Fruit fly (Drosophila melanogaster) S2 (cell line): ENCODE measurements around the gene CG9961.

Experiments
- CG8478 ChIP-seq: fragments of >200 bp; optimal IDR thresholded peaks from 2 replicates; lab custom pipeline; 2018
- CTCF ChIP-seq, 2 experiments: fragments of >200 bp; optimal IDR thresholded peaks; 2 replicates each; lab custom pipeline; 2018

CG9961 gene

dm6 chr2L:2744852-2745251, at the start of gene CG9961, which contains the start of gene Cwc25:
Gene CG9961, minus strand, starts transcription at chr2L:2744934.
Gene Cwc25, plus strand, starts transcription at chr2L:2745098.
- TF ChIP-seq CTCF (optimal IDR thresholded peaks at IDR 0.05; lab: Kevin White, UChicago), result no peak
- no peak for TF ChIP-seq CG8478 (lab: Kevin White, UChicago)

dm6 chr2L:2782790-2783189, 38.1 kb upstream of the CG9961 start:
- TF ChIP-seq CTCF (optimal IDR thresholded peaks at IDR 0.05; lab: Kevin White, UChicago) (no peak), CG8478 (lab: Kevin White, UChicago) (no peak)

dm6 chr2L:2771676-2772075, 26.9 kb upstream of the CG9961 start, which contains the start of gene CG15399:
Gene CG15399, minus strand, starts transcription at chr2L:2771776.
- TF ChIP-seq CG8478 (lab: Kevin White, UChicago) (no peak), CTCF (optimal IDR thresholded peaks at IDR 0.05; lab: Kevin White, UChicago) (no peak)

- TF ChIP-seq CG8478 (lab: Kevin White, UChicago) (no peak), CTCF (optimal IDR thresholded peaks at IDR 0.05; lab: Kevin White, UChicago) (peak in 1 of 2 experiments; percentile 21)
Observed at dm6 chr2L:2769476-2770185, 24.9 kb upstream of the CG9961 start, which contains the start of the genes colt and HINT1. Gene colt, minus strand, starts transcription at chr2L:2770069. Gene HINT1, plus strand, starts transcription at chr2L:2770135.

dm6 chr2L:2767627-2768026, 22.9 kb upstream of the CG9961 start, which contains the start of the genes Taf10b and Taf10:
Gene Taf10b, minus strand, starts transcription at chr2L:2767845.
Gene Taf10, plus strand, starts transcription at chr2L:2767890.
- TF ChIP-seq CG8478 (lab: Kevin White, UChicago) (no peak), CTCF (optimal IDR thresholded peaks at IDR 0.05; lab: Kevin White, UChicago) (no peak)

DNA sequence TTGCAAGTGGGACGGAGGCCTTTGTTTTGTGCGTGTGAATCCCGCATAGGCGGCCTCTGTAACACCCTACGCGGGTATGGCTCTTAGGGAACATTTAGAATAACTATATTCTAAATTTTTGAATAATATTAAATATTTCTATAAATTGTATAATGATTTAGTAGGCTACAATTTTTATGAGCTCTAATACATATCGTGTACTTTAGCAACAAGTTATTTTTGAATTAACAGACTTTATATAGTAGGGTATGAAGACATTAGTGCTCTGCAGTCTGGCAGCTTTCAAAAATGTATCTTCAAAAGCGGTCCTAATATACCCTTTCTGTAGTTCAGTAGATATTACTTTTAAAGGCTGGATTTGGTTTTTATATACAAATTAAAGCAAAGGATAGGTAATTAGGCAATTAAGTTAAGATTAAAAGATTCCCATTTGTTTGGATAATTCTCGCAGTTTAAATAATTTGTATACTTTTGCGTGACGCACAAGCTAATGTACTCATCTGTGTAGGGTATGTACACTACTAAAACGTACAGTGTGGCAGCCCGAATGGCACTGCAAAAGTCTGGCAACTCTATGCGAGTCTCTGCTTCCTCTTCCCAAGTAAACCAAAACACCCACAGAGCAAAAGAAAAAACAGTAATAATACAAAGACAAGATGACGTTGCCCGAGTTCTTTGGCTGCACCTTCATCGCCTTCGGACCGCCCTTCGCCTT, 21.1 kb upstream of the CG9961 start, which contains the start of the genes Snx21 and aph-1:
TSS of gene Snx21 (minus strand) at position 7 of the 715 bp plus-strand sequence.
TSS of gene aph-1 (plus strand) at position 575 of the 715 bp plus-strand sequence.
- TF ChIP-seq CTCF (optimal IDR thresholded peaks at IDR 0.05; lab: Kevin White, UChicago), result no peak

DNA sequence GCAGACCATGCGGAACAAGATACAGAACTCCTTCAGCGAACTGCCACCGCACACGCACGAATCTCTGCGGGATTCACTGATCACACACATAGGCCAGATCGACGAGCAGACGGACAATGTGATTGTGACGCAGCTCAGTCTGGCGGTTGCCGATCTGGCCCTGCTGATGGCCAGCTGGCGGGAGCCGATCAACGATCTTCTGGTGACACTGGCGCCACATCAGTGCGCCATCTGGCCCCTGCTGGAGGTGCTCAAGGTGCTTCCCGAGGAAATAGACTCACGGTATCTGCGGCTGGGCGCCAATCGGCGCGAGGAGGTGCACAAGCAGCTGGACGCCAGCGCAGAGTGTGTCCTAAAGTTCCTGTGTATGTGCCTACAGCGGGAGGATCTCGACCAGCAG, 15.6 kb upstream of the CG9961 start:
- no peak for TF ChIP-seq CTCF (optimal IDR thresholded peaks at IDR 0.05; lab: Kevin White, UChicago)

DNA sequence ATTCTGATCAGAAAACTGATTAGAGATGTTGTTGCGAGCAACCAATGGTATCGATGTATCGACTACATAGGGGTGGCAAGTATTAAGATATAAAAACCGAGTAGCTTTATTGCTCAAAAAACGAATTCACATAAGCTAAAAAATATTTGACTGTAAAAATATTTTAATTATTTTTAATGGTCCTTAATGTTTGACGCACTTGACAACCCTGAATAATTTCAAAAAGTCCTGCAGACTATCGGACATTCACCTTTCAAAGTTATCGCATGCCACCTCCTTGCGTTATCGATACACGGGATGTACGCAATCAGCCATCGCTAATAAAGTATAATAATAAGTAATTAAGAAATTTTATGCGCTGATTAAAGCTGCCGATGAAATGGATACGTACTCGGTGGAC, 14.9 kb upstream of the CG9961 start, which contains the start of the genes HemK2, Snapin and Tnpo-SR:
TSS of gene HemK2 (minus strand) at position 24 of the 400 bp plus-strand sequence.
TSS of gene Snapin (minus strand) at position 24 of the 400 bp plus-strand sequence.
TSS of gene Tnpo-SR (plus strand) at position 271 of the 400 bp plus-strand sequence.
- TF ChIP-seq CTCF (optimal IDR thresholded peaks at IDR 0.05; lab: Kevin White, UChicago) (no peak), CG8478 (lab: Kevin White, UChicago) (no peak)

- TF ChIP-seq CG8478 (lab: Kevin White, UChicago), result no peak
- TF ChIP-seq CTCF (optimal IDR thresholded peaks at IDR 0.05; lab: Kevin White, UChicago), result no peak
Observed at dm6 chr2L:2757930-2758556, 13.3 kb upstream of the CG9961 start.

- no peak for TF ChIP-seq CG8478 (lab: Kevin White, UChicago)
- TF ChIP-seq CTCF (optimal IDR thresholded peaks at IDR 0.05; lab: Kevin White, UChicago), result no peak
Observed at dm6 chr2L:2755323-2755695, 10.6 kb upstream of the CG9961 start.

- TF ChIP-seq CG8478 (lab: Kevin White, UChicago), result no peak
Observed at dm6 chr2L:2754437-2755322, 9.9 kb upstream of the CG9961 start.

- TF ChIP-seq CTCF (optimal IDR thresholded peaks at IDR 0.05; lab: Kevin White, UChicago) (no peak), CG8478 (lab: Kevin White, UChicago) (no peak)
Observed at dm6 chr2L:2753789-2754436, 9.2 kb upstream of the CG9961 start.
